Worm (Caenorhabditis elegans) whole organism, L4 larva: ENCODE data around the gene T10H9.8.
A peak's percentile ranks its signal among the peaks of the same experiment; 100 is the strongest.

Experiments
- Y105C5A.15 ChIP-seq: fragments of 200-800 bp; sonication (Bioruptor generic); IDR thresholded peaks from 2 replicates; pipeline ENCODE4 v1.3.6; 2022; ENCODE audit warnings: missing genetic modification characterization, missing compliant biosample characterization
- Y48G9A.11 ChIP-seq: fragments of 200-800 bp; sonication (Bioruptor generic); IDR thresholded peaks from 2 replicates; pipeline ENCODE4 v1.3.6; 2022; ENCODE audit warnings: missing genetic modification reagents, missing genetic modification characterization, missing compliant biosample characterization
- aha-1 ChIP-seq: fragments of 150-350 bp; peaks from one replicate; lab custom pipeline; 2014; ENCODE audit warnings: missing biosample characterization, missing genetic modification characterization
- arid-1 ChIP-seq: fragments of 200-800 bp; sonication (Bioruptor generic); conservative IDR thresholded peaks from 2 replicates; pipeline ENCODE4 v1.3.6; 2022; ENCODE audit warnings: missing genetic modification reagents, missing genetic modification characterization, missing compliant biosample characterization
- ceh-32 ChIP-seq: sonication (generic microtip); optimal IDR thresholded peaks from 2 replicates; lab custom pipeline; 2016; ENCODE audit warnings: mild to moderate bottlenecking, missing genetic modification characterization, missing compliant biosample characterization; ENCODE audit not compliant: poor library complexity
- ceh-62 ChIP-seq: sonication (generic microtip); optimal IDR thresholded peaks from 2 replicates; lab custom pipeline; 2017; ENCODE audit warnings: missing biosample characterization, missing genetic modification characterization
- ceh-82 ChIP-seq: sonication (generic microtip); optimal IDR thresholded peaks from 2 replicates; lab custom pipeline; 2017; ENCODE audit warnings: missing biosample characterization, missing genetic modification characterization
- cey-2 ChIP-seq: sonication (generic microtip); optimal IDR thresholded peaks from 3 replicates; lab custom pipeline; 2017; ENCODE audit warnings: missing genetic modification characterization, mild to moderate bottlenecking, missing compliant biosample characterization, antibody characterized with exemption, borderline replicate concordance; ENCODE audit not compliant: insufficient read depth
- daf-12 ChIP-seq: fragments of 150-350 bp; optimal IDR thresholded peaks from 2 replicates; lab custom pipeline; 2014; ENCODE audit warnings: missing biosample characterization, missing genetic modification reagents, missing genetic modification characterization
- daf-16 ChIP-seq, 3 experiments: sonication (generic microtip); optimal IDR thresholded peaks; 2 replicates each; lab custom pipeline; 2016 to 2017; ENCODE audit warnings: missing genetic modification characterization in 3 of 3, missing genetic modification reagents in 3 of 3, mild to moderate bottlenecking in 2 of 3, missing compliant biosample characterization in 2 of 3, missing biosample characterization in 1 of 3, moderate library complexity in 1 of 3
- dmd-6 ChIP-seq: fragments of 200-800 bp; sonication (Bioruptor generic); IDR thresholded peaks from 2 replicates; pipeline ENCODE4 v1.3.6; 2022; ENCODE audit warnings: missing genetic modification reagents, missing genetic modification characterization, missing compliant biosample characterization
- dmd-8 ChIP-seq: fragments of 200-800 bp; sonication (Bioruptor generic); IDR thresholded peaks from 2 replicates; pipeline ENCODE4 v1.3.6; 2022; ENCODE audit warnings: missing genetic modification characterization, missing compliant biosample characterization
- dmd-9 ChIP-seq: fragments of 200-800 bp; sonication (Bioruptor generic); IDR thresholded peaks from 2 replicates; pipeline ENCODE4 v1.3.6; 2022; ENCODE audit warnings: missing genetic modification reagents, missing genetic modification characterization, missing compliant biosample characterization
- dve-1 ChIP-seq: sonication (generic microtip); optimal IDR thresholded peaks from 2 replicates; lab custom pipeline; 2017; ENCODE audit warnings: antibody characterized with exemption, mild to moderate bottlenecking, missing genetic modification characterization, missing compliant biosample characterization; ENCODE audit not compliant: insufficient read depth
- egl-43 ChIP-seq: fragments of 200-800 bp; sonication (Bioruptor generic); IDR thresholded peaks from 2 replicates; pipeline ENCODE4 v1.3.6; 2022; ENCODE audit warnings: missing genetic modification reagents, missing genetic modification characterization, missing compliant biosample characterization
- hif-1 ChIP-seq, 2 experiments: sonication (generic microtip); optimal IDR thresholded peaks; 2 replicates each; lab custom pipeline; 2016 to 2017; ENCODE audit warnings: missing compliant biosample characterization in 2 of 2, missing genetic modification characterization in 2 of 2, missing genetic modification reagents in 2 of 2, missing genotype in 2 of 2, mild to moderate bottlenecking in 1 of 2
- hlh-11 ChIP-seq: fragments of 200-800 bp; sonication (Bioruptor generic); optimal IDR thresholded peaks from 2 replicates; lab custom pipeline; 2018; ENCODE audit warnings: mild to moderate bottlenecking, missing genetic modification characterization, missing compliant biosample characterization
- hlh-30 ChIP-seq: sonication (generic microtip); optimal IDR thresholded peaks from 2 replicates; lab custom pipeline; 2017; ENCODE audit warnings: antibody characterized with exemption, mild to moderate bottlenecking, missing genetic modification characterization, missing compliant biosample characterization; ENCODE audit not compliant: insufficient read depth
- hmg-1.1 ChIP-seq: fragments of 200-800 bp; sonication (Bioruptor generic); IDR thresholded peaks from 2 replicates; pipeline ENCODE4 v1.3.6; 2022; ENCODE audit warnings: missing genetic modification reagents, missing genetic modification characterization, missing compliant biosample characterization
- lin-1 ChIP-seq: fragments of 200-800 bp; sonication (Bioruptor generic); IDR thresholded peaks from 2 replicates; pipeline ENCODE4 v1.3.6; 2022; ENCODE audit warnings: missing genetic modification reagents, missing genetic modification characterization, missing compliant biosample characterization
- lin-29 ChIP-seq: fragments of 200-800 bp; sonication (Bioruptor generic); IDR thresholded peaks from 2 replicates; pipeline ENCODE4 v1.3.6; 2022; ENCODE audit warnings: missing genetic modification reagents, missing genetic modification characterization, missing compliant biosample characterization
- mes-2 ChIP-seq: sonication (generic microtip); optimal IDR thresholded peaks from 2 replicates; lab custom pipeline; 2016; ENCODE audit warnings: missing genotype, mild to moderate bottlenecking, missing genetic modification characterization, missing compliant biosample characterization; ENCODE audit not compliant: poor library complexity, severe bottlenecking
- nhr-102 ChIP-seq: sonication (generic microtip); optimal IDR thresholded peaks from 2 replicates; lab custom pipeline; 2016; ENCODE audit warnings: mild to moderate bottlenecking, missing genetic modification characterization, moderate library complexity, missing compliant biosample characterization
- nhr-111 ChIP-seq: fragments of 200-800 bp; sonication (Bioruptor generic); optimal IDR thresholded peaks from 2 replicates; lab custom pipeline; 2018; ENCODE audit warnings: mild to moderate bottlenecking, missing genetic modification characterization, missing compliant biosample characterization
- nhr-28 ChIP-seq: fragments of 150-350 bp; optimal IDR thresholded peaks from 2 replicates; lab custom pipeline; 2014; ENCODE audit warnings: missing biosample characterization, missing genetic modification characterization
- nhr-48 ChIP-seq: sonication (generic microtip); optimal IDR thresholded peaks from 2 replicates; lab custom pipeline; 2016; ENCODE audit warnings: mild to moderate bottlenecking, missing genetic modification characterization, missing compliant biosample characterization
- nhr-77 ChIP-seq: fragments of 150-350 bp; optimal IDR thresholded peaks from 2 replicates; lab custom pipeline; 2014; ENCODE audit warnings: missing biosample characterization, missing genetic modification characterization
- php-3 ChIP-seq: fragments of 200-800 bp; sonication (Bioruptor generic); IDR thresholded peaks from 2 replicates; pipeline ENCODE4 v1.3.6; 2022; ENCODE audit warnings: missing genetic modification reagents, missing genetic modification characterization, missing compliant biosample characterization
- pqm-1 ChIP-seq: sonication (generic microtip); optimal IDR thresholded peaks from 2 replicates; lab custom pipeline; 2017; ENCODE audit warnings: missing biosample characterization, missing genetic modification characterization
- saeg-2 ChIP-seq: fragments of 200-800 bp; sonication (Bioruptor generic); IDR thresholded peaks from 2 replicates; pipeline ENCODE4 v1.3.6; 2022; ENCODE audit warnings: missing genetic modification reagents, missing genetic modification characterization, missing compliant biosample characterization
- tag-97 ChIP-seq: fragments of 200-800 bp; sonication (Bioruptor generic); IDR thresholded peaks from 2 replicates; pipeline ENCODE4 v1.3.6; 2022; ENCODE audit warnings: missing genetic modification characterization, missing compliant biosample characterization
- tra-1 ChIP-seq: fragments of 200-800 bp; sonication (Bioruptor generic); IDR thresholded peaks from 2 replicates; pipeline ENCODE4 v1.3.6; 2022; ENCODE audit warnings: missing genetic modification reagents, missing genetic modification characterization, missing compliant biosample characterization
- unc-62 ChIP-seq, 3 experiments: fragments of 150-350 bp in 1 of 3; sonication (generic microtip); optimal IDR thresholded peaks in 2 of 3; peaks in 1 of 3; 1 replicate in 1 of 3; 2 replicates in 2 of 3; lab custom pipeline; 2014 to 2017; ENCODE audit warnings: missing biosample characterization in 3 of 3, missing genetic modification characterization in 3 of 3, missing genetic modification reagents in 3 of 3, missing genotype in 1 of 3
- vab-7 ChIP-seq: fragments of 200-800 bp; sonication (Bioruptor generic); IDR thresholded peaks from 2 replicates; pipeline ENCODE4 v1.3.6; 2022; ENCODE audit warnings: missing genetic modification reagents, missing genetic modification characterization, missing compliant biosample characterization

T10H9.8 gene

ce11 chrV:6661658-6662057 lies 9.5 kb downstream of the T10H9.8 start (continued):
- TF ChIP-seq mes-2 (peak; percentile 5), ceh-32 (no peak)

ce11 chrV:6662505-6662904 lies 10.4 kb downstream of the T10H9.8 start:
- TF ChIP-seq ceh-62 (tag; lab: Kevin White, UChicago), result no peak
- no peak for TF ChIP-seq nhr-111 (GFP tag; lab: Kevin White, UChicago)
- TF ChIP-seq aha-1 (tag; lab: Kevin White, UChicago), result peak; percentile 94
- no peak for TF ChIP-seq Y48G9A.11 (GFP tag; lab: Robert Waterston, UW)
- TF ChIP-seq saeg-2 (GFP tag; lab: Robert Waterston, UW), result no peak
- TF ChIP-seq egl-43 (GFP tag; lab: Robert Waterston, UW), result 0 out of 2 replicates have a peak, but pooled peaks have one; percentile 12
- 0 out of 2 replicates have a peak, but pooled peaks have one; percentile 14 for TF ChIP-seq lin-29
- no peak for TF ChIP-seq arid-1 (GFP tag; lab: Robert Waterston, UW)

- TF ChIP-seq hlh-11 (tag; lab: Kevin White, UChicago) (peak; percentile 69), saeg-2 (GFP tag; lab: Robert Waterston, UW) (peak; percentile 60; the same call in 1 of the 2 replicates), hmg-1.1 (no peak), tra-1 (peak; percentile 65), tag-97 (GFP tag; lab: Robert Waterston, UW) (no peak), nhr-48 (tag; lab: Kevin White, UChicago) (peak; percentile 45), php-3 (peak; percentile 66), aha-1 (tag; lab: Kevin White, UChicago) (no peak), daf-16 (GFP tag; optimal IDR thresholded peaks at IDR 0.05; lab: Kevin White, UChicago) (no peak), daf-16 (tag; optimal IDR thresholded peaks at IDR 0.05; lab: Kevin White, UChicago) (peak; percentile 82), dve-1 (tag; lab: Kevin White, UChicago) (peak; percentile 67), hlh-30 (tag; lab: Kevin White, UChicago) (no peak), daf-12 (tag; lab: Kevin White, UChicago) (no peak), lin-1 (GFP tag; lab: Robert Waterston, UW) (peak; percentile 56; the same call in 1 of the 2 replicates), nhr-102 (peak; percentile 50), hif-1 (tag; optimal IDR thresholded peaks at IDR 0.05; lab: Kevin White, UChicago) (peak in 1 of 2 experiments; percentile 58), ceh-32 (no peak), dmd-6 (GFP tag; lab: Robert Waterston, UW) (peak; percentile 91), unc-62 (GFP tag; optimal IDR thresholded peaks at IDR 0.05 in 1 of 2; lab: Kevin White, UChicago) (peak in 1 of 2 experiments; percentile 88), unc-62 (tag; optimal IDR thresholded peaks at IDR 0.05; lab: Kevin White, UChicago) (no peak), nhr-28 (tag; lab: Kevin White, UChicago) (peak; percentile 86), pqm-1 (tag; lab: Kevin White, UChicago) (peak; percentile 83), nhr-77 (tag; lab: Kevin White, UChicago) (peak; percentile 17), ceh-82 (no peak)
Observed at ce11 chrV:6665751-6666150, 13.6 kb downstream of the T10H9.8 start, which contains the start of gene pmp-5. Gene pmp-5, minus strand, starts transcription at chrV:6665813.

- TF ChIP-seq daf-16 (GFP tag; optimal IDR thresholded peaks at IDR 0.05; lab: Kevin White, UChicago), result no peak
- TF ChIP-seq daf-16 (tag; optimal IDR thresholded peaks at IDR 0.05; lab: Kevin White, UChicago), result peak; percentile 74
- peak; percentile 52 for TF ChIP-seq aha-1 (tag; lab: Kevin White, UChicago)
- TF ChIP-seq cey-2 (tag; lab: Kevin White, UChicago), result no peak
- TF ChIP-seq dmd-9 (GFP tag; lab: Robert Waterston, UW), result no peak
- TF ChIP-seq hlh-11 (tag; lab: Kevin White, UChicago), result peak; percentile 34
- TF ChIP-seq php-3, result 0 out of 2 replicates have a peak, but pooled peaks have one; percentile 33
- no peak for TF ChIP-seq dmd-8
- peak; percentile 32 for TF ChIP-seq dve-1 (tag; lab: Kevin White, UChicago)
- no peak for TF ChIP-seq vab-7 (GFP tag; lab: Robert Waterston, UW)
- TF ChIP-seq hif-1 (tag; optimal IDR thresholded peaks at IDR 0.05; lab: Kevin White, UChicago), result peak in 1 of 2 experiments; percentile 84
- TF ChIP-seq Y105C5A.15, result no peak
- TF ChIP-seq nhr-28 (tag; lab: Kevin White, UChicago), result peak; percentile 18
- no peak for TF ChIP-seq nhr-111 (GFP tag; lab: Kevin White, UChicago)
- peak; percentile 73 for TF ChIP-seq dmd-6 (GFP tag; lab: Robert Waterston, UW)
Observed at ce11 chrV:6666557-6666956, 14.4 kb downstream of the T10H9.8 start.
